Fruit fly (Drosophila melanogaster): ENCODE results near the gene CG15211.

DNA sequence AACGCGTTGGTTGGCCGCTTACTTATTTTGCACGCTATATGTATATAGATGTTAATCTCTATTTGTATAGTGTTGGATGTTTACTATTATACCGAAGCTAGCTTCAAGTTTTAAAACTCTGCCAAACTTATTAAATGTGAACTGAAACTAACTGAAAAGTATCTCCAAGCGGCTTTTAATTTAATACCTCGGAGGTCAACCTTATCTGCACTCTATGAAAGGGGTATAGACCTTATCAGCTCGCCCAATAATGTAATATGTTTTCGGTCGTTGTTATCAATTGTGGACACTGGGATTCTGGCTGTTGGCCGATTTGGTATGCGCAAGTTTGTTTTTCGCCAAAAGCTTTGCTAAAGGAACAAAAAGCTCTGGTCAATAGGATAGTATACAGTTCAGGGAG, 23.7 kb upstream of the CG15211 start:
- no peak for TF ChIP-seq CG12605 (GFP tag; IDR thresholded peaks at IDR 0.05)
- no peak for TF ChIP-seq CG8159 (tag; optimal IDR thresholded peaks at IDR 0.05)
- no peak for TF ChIP-seq EcR (GFP tag; optimal IDR thresholded peaks at IDR 0.05)
- no peak for TF ChIP-seq rn (GFP tag; IDR thresholded peaks at IDR 0.05)
